Worm (Caenorhabditis elegans) whole organism, young adult: Measurements from ENCODE around the gene srv-4.

Experiments
- B0261.1 ChIP-seq: sonication (generic microtip); optimal IDR thresholded peaks from 2 replicates; lab custom pipeline; 2016; ENCODE audit warnings: mild to moderate bottlenecking, missing genetic modification characterization, moderate library complexity, missing compliant biosample characterization
- F33H1.4 ChIP-seq: fragments of 200-800 bp; sonication (Bioruptor generic); IDR thresholded peaks from 2 replicates; pipeline ENCODE4 v1.3.6; 2022; ENCODE audit warnings: missing genetic modification reagents, missing genetic modification characterization, missing compliant biosample characterization
- Y53F4B.3 ChIP-seq: fragments of 200-800 bp; sonication (Bioruptor generic); IDR thresholded peaks from 2 replicates; pipeline ENCODE4 v1.3.6; 2022; ENCODE audit warnings: missing genetic modification reagents, missing genetic modification characterization, missing compliant biosample characterization
- bed-2 ChIP-seq: fragments of 200-800 bp; sonication (Bioruptor generic); IDR thresholded peaks from 2 replicates; pipeline ENCODE4 v1.3.6; 2022; ENCODE audit warnings: missing genetic modification reagents, missing genetic modification characterization, missing compliant biosample characterization
- dpl-1 ChIP-seq: fragments of 150-350 bp; optimal IDR thresholded peaks from 2 replicates; lab custom pipeline; 2014; ENCODE audit warnings: missing biosample characterization, missing genetic modification reagents, missing genetic modification characterization
- hlh-12 ChIP-seq: sonication (generic microtip); optimal IDR thresholded peaks from 2 replicates; lab custom pipeline; 2016; ENCODE audit warnings: missing genetic modification characterization, missing compliant biosample characterization
- nhr-90 ChIP-seq: sonication (generic microtip); optimal IDR thresholded peaks from 2 replicates; lab custom pipeline; 2016; ENCODE audit warnings: missing genotype, mild to moderate bottlenecking, missing genetic modification characterization, missing compliant biosample characterization

DNA sequence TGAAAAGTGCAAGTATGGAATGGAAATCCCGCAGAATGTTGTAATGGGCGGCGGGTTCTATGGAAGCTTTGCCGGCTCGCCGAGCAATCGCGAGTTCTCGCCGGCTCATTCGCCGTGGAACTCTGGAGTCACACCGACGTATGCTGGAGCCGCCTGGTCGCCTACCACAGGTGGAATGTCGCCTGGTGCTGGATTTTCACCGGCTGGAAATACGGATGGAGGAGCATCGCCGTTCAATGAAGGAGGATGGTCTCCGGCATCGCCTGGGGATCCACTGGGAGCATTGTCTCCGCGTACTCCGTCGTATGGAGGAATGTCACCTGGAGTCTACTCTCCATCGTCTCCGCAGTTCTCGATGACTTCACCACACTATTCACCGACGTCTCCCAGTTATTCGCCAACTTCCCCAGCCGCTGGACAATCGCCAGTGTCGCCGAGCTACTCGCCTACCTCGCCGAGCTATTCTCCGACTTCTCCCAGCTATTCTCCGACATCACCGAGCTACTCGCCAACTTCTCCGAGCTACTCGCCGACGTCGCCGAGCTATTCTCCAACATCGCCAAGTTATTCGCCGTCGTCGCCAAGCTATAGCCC is 33.1 kb downstream of the srv-4 start:
- TF ChIP-seq Y53F4B.3 (GFP tag; lab: Robert Waterston, UW) (no peak), nhr-90 (no peak), F33H1.4 (GFP tag; lab: Robert Waterston, UW) (no peak), bed-2 (GFP tag; lab: Robert Waterston, UW) (no peak), B0261.1 (tag; lab: Kevin White, UChicago) (no peak), dpl-1 (no peak), hlh-12 (tag; lab: Kevin White, UChicago) (no peak)
